Worm (Caenorhabditis elegans): ENCODE results near the gene mrps-7.

DNA sequence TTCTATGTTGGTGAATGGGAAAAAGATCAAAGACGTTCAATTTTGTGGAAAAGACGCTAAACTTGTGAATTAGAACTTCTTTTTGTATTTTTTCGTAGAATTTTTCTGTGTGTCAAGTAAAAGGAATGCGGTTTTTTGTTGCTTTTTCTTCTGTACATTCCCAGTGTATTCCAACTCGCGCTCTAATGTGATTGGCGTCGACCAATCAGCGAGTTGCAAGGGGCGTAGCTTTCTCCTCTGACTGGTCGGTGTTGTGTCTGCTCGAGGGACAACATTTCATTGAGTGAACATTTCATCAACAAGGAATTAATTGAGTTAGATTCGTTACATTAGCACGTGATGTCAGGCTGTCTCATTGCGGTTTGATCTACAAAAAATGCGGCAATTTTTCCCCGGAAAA is 33.4 kb upstream of the mrps-7 start:
- no peak for TF ChIP-seq lin-13 (tag; optimal IDR thresholded peaks at IDR 0.05)
- TF ChIP-seq ztf-11 (tag; optimal IDR thresholded peaks at IDR 0.05) = no peak
- TF ChIP-seq ces-1 (GFP tag; optimal IDR thresholded peaks at IDR 0.05) = no peak
- no peak for TF ChIP-seq mls-2 (tag; optimal IDR thresholded peaks at IDR 0.05)
- no peak for TF ChIP-seq snpc-4 (tag; optimal IDR thresholded peaks at IDR 0.05)

All from whole organism, mixed stage, embryonic.